Fruit fly (Drosophila melanogaster) whole organism, pupa: ENCODE measurements around the gene CG43153.

Experiments
- CG10348 ChIP-seq: fragments of 200-800 bp; sonication (Bioruptor generic); IDR thresholded peaks from 2 replicates; pipeline ENCODE4 v1.3.6; 2022; ENCODE audit warnings: missing biosample characterization, missing genetic modification characterization
- CG12605 ChIP-seq: fragments of 200-800 bp; sonication (Bioruptor generic); IDR thresholded peaks from 2 replicates; pipeline ENCODE4 v1.3.6; 2022; ENCODE audit warnings: missing biosample characterization, missing genetic modification characterization
- CG13204 ChIP-seq: fragments of 200-800 bp; sonication (Bioruptor generic); optimal IDR thresholded peaks from 2 replicates; lab custom pipeline; 2018; ENCODE audit warnings: missing biosample characterization, mild to moderate bottlenecking, missing genetic modification characterization, moderate library complexity
- CG14655 ChIP-seq: fragments of 200-800 bp; sonication (Bioruptor generic); optimal IDR thresholded peaks from 3 replicates; lab custom pipeline; 2017; ENCODE audit warnings: mild to moderate bottlenecking, missing biosample characterization, missing genetic modification reagents, missing genetic modification characterization
- CG15710 ChIP-seq: fragments of 200-800 bp; sonication (Bioruptor generic); optimal IDR thresholded peaks from 2 replicates; lab custom pipeline; 2018; ENCODE audit warnings: missing biosample characterization, mild to moderate bottlenecking, missing genetic modification characterization, moderate library complexity
- CG17806 ChIP-seq: fragments of 200-800 bp; sonication (Bioruptor generic); optimal IDR thresholded peaks from 2 replicates; lab custom pipeline; 2018; ENCODE audit warnings: missing biosample characterization, mild to moderate bottlenecking, missing genetic modification characterization, moderate library complexity
- CG32121 ChIP-seq: fragments of 200-800 bp; sonication (Bioruptor generic); IDR thresholded peaks from 2 replicates; pipeline ENCODE4 v1.3.6; 2022; ENCODE audit warnings: missing biosample characterization, missing genetic modification characterization
- CG34367 ChIP-seq: fragments of 200-800 bp; sonication (Bioruptor generic); optimal IDR thresholded peaks from 2 replicates; lab custom pipeline; 2018; ENCODE audit warnings: missing biosample characterization, mild to moderate bottlenecking, missing genetic modification characterization
- CG4496 ChIP-seq: fragments of 200-800 bp; sonication (Bioruptor generic); IDR thresholded peaks from 3 replicates; pipeline ENCODE4 v1.3.6; 2022; ENCODE audit warnings: missing biosample characterization, missing genetic modification characterization
- CG8159 ChIP-seq: fragments of 200-800 bp; sonication (Bioruptor generic); optimal IDR thresholded peaks from 3 replicates; lab custom pipeline; 2018; ENCODE audit warnings: missing biosample characterization, mild to moderate bottlenecking, missing genetic modification characterization, moderate library complexity
- CG8301 ChIP-seq: fragments of 200-800 bp; sonication (Bioruptor generic); optimal IDR thresholded peaks from 2 replicates; lab custom pipeline; 2018; ENCODE audit warnings: missing biosample characterization, mild to moderate bottlenecking, missing genetic modification characterization
- CG9948 ChIP-seq: fragments of 200-800 bp; sonication (Bioruptor generic); optimal IDR thresholded peaks from 2 replicates; lab custom pipeline; 2018; ENCODE audit warnings: missing biosample characterization, mild to moderate bottlenecking, missing genetic modification characterization, moderate library complexity
- D1 ChIP-seq: fragments of 200-800 bp; sonication (Bioruptor generic); optimal IDR thresholded peaks from 2 replicates; lab custom pipeline; 2018; ENCODE audit warnings: missing biosample characterization, mild to moderate bottlenecking, missing genetic modification characterization, moderate library complexity
- EcR ChIP-seq: fragments of 200-800 bp; sonication (Bioruptor generic); optimal IDR thresholded peaks from 3 replicates; lab custom pipeline; 2019; ENCODE audit warnings: missing biosample characterization, missing genetic modification characterization, mild to moderate bottlenecking, moderate library complexity, missing genetic modification reagents
- Ets98B ChIP-seq: fragments of 200-800 bp; sonication (Bioruptor generic); IDR thresholded peaks from 2 replicates; pipeline ENCODE4 v1.3.6; 2022; ENCODE audit warnings: missing biosample characterization, missing genetic modification characterization
- Pif1A ChIP-seq: fragments of 200-800 bp; sonication (Bioruptor generic); optimal IDR thresholded peaks from 3 replicates; lab custom pipeline; 2016; ENCODE audit warnings: missing biosample characterization, missing genetic modification characterization
- Pif1B ChIP-seq: fragments of 200-800 bp; sonication (Bioruptor generic); optimal IDR thresholded peaks from 3 replicates; lab custom pipeline; 2016; ENCODE audit warnings: missing biosample characterization, missing genetic modification characterization
- Snoo ChIP-seq: fragments of 200-800 bp; sonication (Bioruptor generic); optimal IDR thresholded peaks from 3 replicates; lab custom pipeline; 2017; ENCODE audit warnings: missing biosample characterization, mild to moderate bottlenecking, missing genetic modification characterization, inconsistent platforms
- fd96Ca ChIP-seq: fragments of 200-800 bp; sonication (Bioruptor generic); IDR thresholded peaks from 3 replicates; pipeline ENCODE4 v1.3.6; 2022; ENCODE audit warnings: missing biosample characterization, missing genetic modification characterization
- gl ChIP-seq: fragments of 200-800 bp; sonication (Bioruptor generic); optimal IDR thresholded peaks from 2 replicates; lab custom pipeline; 2018; ENCODE audit warnings: missing biosample characterization, mild to moderate bottlenecking, missing genetic modification characterization
- rn ChIP-seq: fragments of 200-800 bp; sonication (Bioruptor generic); IDR thresholded peaks from 2 replicates; pipeline ENCODE4 v1.3.6; 2022; ENCODE audit warnings: missing biosample characterization, missing genetic modification characterization

The CG43153 gene

DNA sequence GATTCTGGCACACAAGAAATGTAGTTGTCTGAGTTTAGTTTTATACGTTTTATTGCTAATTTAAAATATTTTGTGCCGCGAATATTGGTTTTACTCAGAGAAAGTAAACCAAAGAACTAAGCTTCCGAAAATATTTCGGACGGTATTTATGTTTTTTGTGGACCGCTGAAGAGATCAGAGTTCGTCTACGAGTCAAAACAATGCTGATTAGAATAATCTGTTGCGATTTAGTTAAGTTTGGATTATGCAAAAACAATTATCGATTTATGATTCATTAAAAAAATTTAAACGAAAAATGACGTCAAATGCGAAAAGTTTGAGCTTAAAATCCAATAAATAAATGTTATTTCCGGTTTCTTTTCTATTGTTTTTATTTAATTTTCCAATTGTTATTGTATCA is at the start of gene CG43153:
Gene CG43153, minus strand, starts transcription at position 101 of the 400 bp plus-strand sequence.
- no peak for TF ChIP-seq CG32121
- TF ChIP-seq CG34367 (tag; lab: Kevin White, UChicago) = no peak
- TF ChIP-seq D1 (tag; lab: Kevin White, UChicago) = no peak
- TF ChIP-seq CG17806 (tag; lab: Kevin White, UChicago) = no peak
- no peak for TF ChIP-seq CG9948 (tag; lab: Kevin White, UChicago)
- TF ChIP-seq CG12605 (GFP tag; lab: Robert Waterston, UW) = no peak
- no peak for TF ChIP-seq Snoo (tag; lab: Kevin White, UChicago)
- no peak for TF ChIP-seq Ets98B (GFP tag; lab: Robert Waterston, UW)
- no peak for TF ChIP-seq gl (tag; lab: Kevin White, UChicago)
- no peak for TF ChIP-seq fd96Ca (GFP tag; lab: Robert Waterston, UW)

DNA sequence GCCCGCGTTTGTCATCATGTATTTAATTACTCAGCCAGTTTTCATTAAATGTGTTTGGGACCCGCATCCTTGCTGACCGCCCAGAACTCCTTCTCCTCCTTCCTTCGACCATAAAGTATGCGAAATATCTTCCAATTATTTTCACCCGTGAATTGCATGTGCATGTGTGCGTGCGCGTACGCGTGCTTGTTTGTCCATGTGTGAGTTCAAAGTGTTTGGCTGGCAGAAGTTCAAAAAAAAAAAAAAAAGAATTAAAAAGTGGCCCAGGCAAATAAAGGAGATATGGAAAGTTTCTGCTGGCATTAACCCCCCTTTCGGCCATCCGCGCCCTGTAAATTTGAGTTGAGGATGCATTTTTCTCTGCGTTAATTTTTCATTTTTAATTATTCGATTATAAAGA is 31.2 kb upstream of the CG43153 start:
- TF ChIP-seq Snoo (tag; lab: Kevin White, UChicago) = no peak
- TF ChIP-seq CG17806 (tag; lab: Kevin White, UChicago) = no peak
- TF ChIP-seq CG8301 (tag; lab: Kevin White, UChicago) = no peak
- no peak for TF ChIP-seq CG14655 (GFP tag; lab: Kevin White, UChicago)
- no peak for TF ChIP-seq CG34367 (tag; lab: Kevin White, UChicago)
- TF ChIP-seq Pif1B (GFP tag; lab: Kevin White, UChicago) = no peak
- no peak for TF ChIP-seq CG4496 (GFP tag; lab: Robert Waterston, UW)
- no peak for TF ChIP-seq CG13204 (GFP tag; lab: Kevin White, UChicago)
- TF ChIP-seq CG12605 (GFP tag; lab: Robert Waterston, UW) = no peak
- TF ChIP-seq Ets98B (GFP tag; lab: Robert Waterston, UW) = no peak
- TF ChIP-seq EcR (GFP tag; lab: Kevin White, UChicago) = no peak
- TF ChIP-seq CG15710 (tag; lab: Kevin White, UChicago) = no peak
- TF ChIP-seq fd96Ca (GFP tag; lab: Robert Waterston, UW) = no peak
- TF ChIP-seq D1 (tag; lab: Kevin White, UChicago) = no peak
- TF ChIP-seq CG9948 (tag; lab: Kevin White, UChicago) = no peak
- TF ChIP-seq gl (tag; lab: Kevin White, UChicago) = no peak
- TF ChIP-seq, all 21 proteins: peak for 0

DNA sequence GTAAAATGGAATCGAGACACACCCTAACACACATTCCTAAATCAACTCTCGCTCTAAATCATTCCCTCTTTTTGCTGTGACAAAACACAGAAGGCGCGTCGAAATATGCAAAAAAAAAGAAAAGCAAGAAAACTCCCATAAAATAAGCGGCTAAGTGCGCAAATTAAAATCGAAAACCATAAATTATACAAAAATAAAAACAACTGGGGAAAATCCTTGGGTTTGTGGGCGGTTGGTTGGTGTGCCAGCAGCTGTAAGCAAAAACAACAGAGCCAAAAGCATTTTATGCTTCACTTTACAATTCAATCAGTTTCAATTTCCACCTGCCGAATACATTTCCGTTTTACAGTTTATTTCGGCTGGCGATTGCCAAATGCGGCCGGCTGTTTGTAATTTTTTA is 13.3 kb upstream of the CG43153 start, which contains the start of gene CG43438:
Gene CG43438, plus strand, starts transcription at position 301 of the 400 bp plus-strand sequence.
- TF ChIP-seq CG4496 (GFP tag; lab: Robert Waterston, UW) = no peak
- no peak for TF ChIP-seq CG8159
- no peak for TF ChIP-seq rn (GFP tag; lab: Robert Waterston, UW)
- TF ChIP-seq CG10348 = no peak
- TF ChIP-seq CG17806 (tag; lab: Kevin White, UChicago) = no peak
- no peak for TF ChIP-seq Ets98B (GFP tag; lab: Robert Waterston, UW)
- TF ChIP-seq Pif1B (GFP tag; lab: Kevin White, UChicago) = no peak
- TF ChIP-seq CG13204 (GFP tag; lab: Kevin White, UChicago) = no peak
- TF ChIP-seq CG8301 (tag; lab: Kevin White, UChicago) = no peak
- no peak for TF ChIP-seq CG12605 (GFP tag; lab: Robert Waterston, UW)

DNA sequence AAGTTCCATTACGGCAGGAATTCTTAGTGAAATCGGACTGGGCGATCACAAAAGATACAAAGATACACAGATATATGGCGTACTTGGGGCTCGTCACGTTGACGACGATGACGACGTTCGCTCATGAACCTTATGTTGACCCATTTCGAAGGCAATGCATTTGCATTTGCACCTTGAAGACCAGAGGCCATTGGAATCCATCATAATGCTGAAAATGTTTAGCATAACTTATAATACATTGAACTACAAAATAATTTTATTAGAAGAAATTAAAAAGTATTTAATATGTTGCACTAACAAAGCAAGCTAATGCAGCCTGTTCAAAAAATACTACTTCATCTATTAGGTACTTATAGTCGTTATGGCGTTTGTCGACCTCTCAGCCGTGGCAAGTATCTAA is 8.9 kb upstream of the CG43153 start, which contains the start of gene CG34162:
Gene CG34162, plus strand, starts transcription at position 301 of the 400 bp plus-strand sequence.
- TF ChIP-seq CG12605 (GFP tag; lab: Robert Waterston, UW) (no peak), CG9948 (tag; lab: Kevin White, UChicago) (no peak), CG34367 (tag; lab: Kevin White, UChicago) (no peak), CG14655 (GFP tag; lab: Kevin White, UChicago) (no peak), CG17806 (tag; lab: Kevin White, UChicago) (no peak), EcR (GFP tag; lab: Kevin White, UChicago) (no peak), CG10348 (no peak), CG8301 (tag; lab: Kevin White, UChicago) (no peak), CG15710 (tag; lab: Kevin White, UChicago) (no peak), Pif1A (GFP tag; lab: Kevin White, UChicago) (no peak), Ets98B (GFP tag; lab: Robert Waterston, UW) (no peak), CG13204 (GFP tag; lab: Kevin White, UChicago) (no peak)

DNA sequence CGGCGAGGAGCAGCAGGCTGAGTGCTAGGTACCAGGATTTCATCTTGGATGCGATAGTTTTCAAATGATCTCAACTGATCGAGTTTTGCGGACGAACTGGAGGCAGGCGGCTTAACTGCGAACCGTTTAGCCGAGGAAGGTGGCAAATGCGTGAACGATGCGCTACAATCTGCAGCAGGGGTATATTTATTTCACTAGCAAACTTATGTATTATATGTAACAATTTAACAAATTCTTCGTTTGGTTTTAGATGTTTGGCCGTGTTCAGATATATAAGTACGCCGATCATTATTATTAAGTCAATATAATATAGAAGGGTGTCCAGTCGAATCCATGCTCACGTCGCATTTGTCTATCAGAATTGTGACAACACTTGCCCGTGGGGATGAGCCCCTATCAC is 8.4 kb upstream of the CG43153 start, which contains the start of gene CG31706:
Gene CG31706, minus strand, starts transcription at position 101 of the 400 bp plus-strand sequence.
- TF ChIP-seq CG13204 (GFP tag; lab: Kevin White, UChicago) = no peak

DNA sequence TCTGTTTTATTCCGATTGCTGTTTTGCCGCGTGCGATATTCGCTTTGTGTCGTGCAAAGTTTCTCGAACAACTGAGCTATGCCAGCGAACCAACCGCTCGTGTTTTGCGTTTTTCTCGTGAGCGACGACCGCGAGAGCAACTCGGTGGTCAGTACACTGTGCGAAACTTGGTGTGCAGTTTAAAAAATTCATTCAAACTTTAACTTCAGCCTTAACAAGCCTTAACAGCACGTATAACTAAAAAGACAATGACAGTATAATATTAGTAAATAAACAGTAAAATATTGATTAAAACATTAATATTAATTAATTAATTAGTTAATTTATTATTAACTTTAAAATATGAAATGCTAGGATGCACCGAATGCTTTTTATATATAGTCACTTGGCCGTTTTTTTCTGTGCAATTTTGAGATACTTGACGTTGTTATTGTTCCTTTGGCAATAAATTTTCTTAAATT is 5.6 kb upstream of the CG43153 start, which contains the start of gene CG31705:
Gene CG31705, minus strand, starts transcription at position 77 of the 461 bp plus-strand sequence.
- TF ChIP-seq Pif1B (GFP tag; lab: Kevin White, UChicago) (peak; percentile 27), CG10348 (no peak), CG12605 (GFP tag; lab: Robert Waterston, UW) (0 out of 2 replicates have a peak, but pooled peaks have one; percentile 18), rn (GFP tag; lab: Robert Waterston, UW) (0 out of 2 replicates have a peak, but pooled peaks have one; percentile 10), CG32121 (peak; percentile 68), Ets98B (GFP tag; lab: Robert Waterston, UW) (peak; percentile 69), CG14655 (GFP tag; lab: Kevin White, UChicago) (peak; percentile 86), Pif1A (GFP tag; lab: Kevin White, UChicago) (peak; percentile 35), CG8159 (peak; percentile 72), Snoo (tag; lab: Kevin White, UChicago) (peak; percentile 66), CG15710 (tag; lab: Kevin White, UChicago) (no peak), fd96Ca (GFP tag; lab: Robert Waterston, UW) (peak; percentile 63; the same call in 2 of the 3 replicates), CG17806 (tag; lab: Kevin White, UChicago) (peak; percentile 52), CG8301 (tag; lab: Kevin White, UChicago) (peak; percentile 60), gl (tag; lab: Kevin White, UChicago) (no peak), EcR (GFP tag; lab: Kevin White, UChicago) (peak; percentile 50), CG4496 (GFP tag; lab: Robert Waterston, UW) (peak; percentile 81; the same call in 2 of the 3 replicates), D1 (tag; lab: Kevin White, UChicago) (peak; percentile 54), CG9948 (tag; lab: Kevin White, UChicago) (no peak), CG13204 (GFP tag; lab: Kevin White, UChicago) (no peak), CG34367 (tag; lab: Kevin White, UChicago) (peak; percentile 22)
